Fruit fly (Drosophila melanogaster): Measurements from ENCODE around the gene mtSSB.

Gene mtSSB

DNA sequence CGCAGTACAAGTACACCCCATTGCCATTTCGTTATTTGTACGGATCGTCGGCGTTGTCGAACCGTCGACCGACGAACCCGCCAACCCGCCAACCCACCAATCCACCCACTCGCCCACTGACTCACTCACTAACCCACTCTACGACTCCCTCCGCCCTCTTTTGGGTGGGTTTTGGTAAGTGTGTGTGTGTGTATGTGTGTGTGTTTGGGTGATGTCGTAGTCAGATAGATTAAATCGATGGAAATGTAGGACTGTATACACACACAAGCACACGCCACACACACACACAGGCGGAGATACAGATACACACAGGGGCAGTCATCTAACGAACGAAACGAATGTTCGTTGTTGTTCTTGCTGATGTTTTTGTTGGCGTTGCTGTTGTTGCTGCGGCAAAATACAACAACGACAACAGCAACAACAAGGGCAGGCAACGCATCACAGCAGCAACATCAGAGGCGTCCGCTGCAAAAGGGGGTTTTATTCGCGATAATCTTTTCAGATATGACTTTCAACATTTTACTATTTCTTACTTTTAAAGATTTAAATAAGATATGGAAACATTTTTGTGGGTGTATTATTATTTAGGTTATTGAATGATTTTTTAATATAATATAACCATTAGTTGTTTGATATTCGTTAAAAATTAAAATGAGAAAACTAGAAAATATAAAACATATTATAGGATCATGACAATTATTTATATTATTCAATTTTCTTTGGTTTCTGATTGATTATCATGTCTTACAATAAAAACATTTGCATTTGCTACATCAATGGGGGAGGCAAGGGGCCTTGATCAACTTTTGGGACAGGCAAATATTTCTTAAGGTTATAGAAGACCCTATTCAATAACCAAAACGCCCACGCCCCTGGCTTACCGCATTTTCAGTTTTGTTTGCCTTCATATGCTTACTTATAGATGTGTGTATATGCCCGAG lies 16.6 kb upstream of the mtSSB start (continued):
- peak; percentile 83 for TF ChIP-seq dsx (GFP tag; optimal IDR thresholded peaks at IDR 0.05; ENCODE audit: poor library complexity, severe bottlenecking)
- peak; percentile 70 for TF ChIP-seq Met (GFP tag; optimal IDR thresholded peaks at IDR 0.05)
- TF ChIP-seq Sox14 (GFP tag; optimal IDR thresholded peaks at IDR 0.05), result peak; percentile 66
- TF ChIP-seq CG11902 (GFP tag; optimal IDR thresholded peaks at IDR 0.05), result peak; percentile 78
- TF ChIP-seq CG8319 (GFP tag; optimal IDR thresholded peaks at IDR 0.05), result peak; percentile 58
- TF ChIP-seq fd59A (GFP tag; optimal IDR thresholded peaks at IDR 0.05), result peak; percentile 76
- peak; percentile 81 for TF ChIP-seq OdsH (GFP tag; optimal IDR thresholded peaks at IDR 0.05)
- TF ChIP-seq Ets21C (GFP tag; optimal IDR thresholded peaks at IDR 0.05), result peak; percentile 7
- peak; percentile 40 for TF ChIP-seq Sox102F (GFP tag; optimal IDR thresholded peaks at IDR 0.05)
- TF ChIP-seq Ets96B (tag; optimal IDR thresholded peaks at IDR 0.05), result peak; percentile 84
- TF ChIP-seq topi (GFP tag; optimal IDR thresholded peaks at IDR 0.05), result peak; percentile 67
- peak; percentile 91 for TF ChIP-seq CG6808 (GFP tag; optimal IDR thresholded peaks at IDR 0.05)
- peak; percentile 94 for TF ChIP-seq Eip78C (GFP tag)
- TF ChIP-seq vri (GFP tag; optimal IDR thresholded peaks at IDR 0.05), result no peak
- TF ChIP-seq Hr39 (GFP tag; optimal IDR thresholded peaks at IDR 0.05), result peak; percentile 37
- peak; percentile 61 for TF ChIP-seq CG10669 (GFP tag; optimal IDR thresholded peaks at IDR 0.05)
- TF ChIP-seq ss (GFP tag; optimal IDR thresholded peaks at IDR 0.05), result peak; percentile 81 to 89
- peak; percentile 82 for TF ChIP-seq CG6792 (GFP tag; optimal IDR thresholded peaks at IDR 0.05)
- TF ChIP-seq CG6276 (GFP tag; optimal IDR thresholded peaks at IDR 0.05), result peak; percentile 97

DNA sequence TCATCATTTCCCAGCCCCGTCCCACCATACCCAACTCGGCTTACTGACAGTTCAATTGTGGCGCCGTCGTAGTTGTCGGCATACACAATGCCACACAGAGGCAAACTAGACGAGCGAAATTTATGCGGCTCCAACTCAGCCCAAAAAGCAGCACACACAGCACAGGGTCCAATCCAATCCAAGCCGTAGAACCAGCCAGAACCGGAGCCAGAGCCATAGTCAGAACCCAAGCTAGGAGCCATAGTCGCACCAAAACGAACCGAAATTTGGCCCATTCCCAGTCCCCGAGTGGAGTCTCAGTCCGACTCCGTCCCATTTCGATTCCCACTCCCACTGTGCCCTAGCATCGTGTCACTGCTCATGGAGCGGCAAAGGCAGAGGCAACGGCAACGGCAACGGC lies 15.8 kb upstream of the mtSSB start:
- TF ChIP-seq CG3919 (GFP tag; optimal IDR thresholded peaks at IDR 0.05), result no peak
- TF ChIP-seq Smox (GFP tag; optimal IDR thresholded peaks at IDR 0.05), result no peak
- TF ChIP-seq CG6163 (GFP tag; IDR thresholded peaks at IDR 0.05), result no peak
- TF ChIP-seq Eip75B (GFP tag; optimal IDR thresholded peaks at IDR 0.05), result no peak
- no peak for TF ChIP-seq Eip93F (GFP tag; optimal IDR thresholded peaks at IDR 0.05)
- no peak for TF ChIP-seq acj6 (GFP tag; optimal IDR thresholded peaks at IDR 0.05)
- TF ChIP-seq Sox14 (GFP tag; optimal IDR thresholded peaks at IDR 0.05), result no peak
- no peak for TF ChIP-seq dac (GFP tag; optimal IDR thresholded peaks at IDR 0.05)
- no peak for TF ChIP-seq Ets21C (GFP tag; optimal IDR thresholded peaks at IDR 0.05)
- no peak for TF ChIP-seq CG8119 (GFP tag; IDR thresholded peaks at IDR 0.05)
- TF ChIP-seq CG10669 (GFP tag; optimal IDR thresholded peaks at IDR 0.05), result no peak
- no peak for TF ChIP-seq CG6792 (GFP tag; optimal IDR thresholded peaks at IDR 0.05)

DNA sequence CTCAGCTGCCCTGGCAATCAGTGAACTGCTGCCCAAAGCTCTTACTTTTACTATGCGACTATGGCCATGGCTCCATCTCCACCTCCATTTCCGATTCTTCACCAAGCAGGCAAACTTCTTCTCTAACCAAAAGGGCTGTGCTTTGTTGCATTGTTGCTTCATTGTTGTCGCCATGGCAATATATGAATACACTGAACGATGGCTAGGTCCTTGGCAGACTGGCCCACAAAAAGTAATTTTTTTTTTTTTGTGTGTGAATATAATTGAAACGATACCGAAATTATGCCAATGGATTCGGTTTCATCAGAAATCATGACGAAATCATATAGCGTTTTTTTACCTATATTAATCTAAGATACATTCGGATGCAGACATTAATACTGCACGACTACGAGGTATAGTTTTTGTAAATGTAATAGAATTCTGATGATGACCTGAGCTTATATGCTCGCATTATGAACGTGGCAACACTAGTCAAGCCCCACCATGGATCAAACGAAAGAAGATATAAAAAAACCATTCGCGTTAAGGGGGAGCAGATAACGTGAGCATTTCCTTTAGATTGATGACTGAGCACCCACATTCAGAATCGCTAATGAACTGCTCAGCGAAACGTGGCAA lies 15.1 kb upstream of the mtSSB start:
- TF ChIP-seq Eip78C (GFP tag), result peak; percentile 67
- no peak for TF ChIP-seq Ets21C (GFP tag; optimal IDR thresholded peaks at IDR 0.05)
- peak; percentile 67 for TF ChIP-seq svp (GFP tag)
- TF ChIP-seq CG15336 (GFP tag; IDR thresholded peaks at IDR 0.05), result peak; percentile 8; the same call in 1 of the 2 replicates
- no peak for TF ChIP-seq net (GFP tag; optimal IDR thresholded peaks at IDR 0.05)
- TF ChIP-seq fd85E (GFP tag; optimal IDR thresholded peaks at IDR 0.05), result no peak
- peak; percentile 29 for TF ChIP-seq CG32006 (GFP tag; optimal IDR thresholded peaks at IDR 0.05)

DNA sequence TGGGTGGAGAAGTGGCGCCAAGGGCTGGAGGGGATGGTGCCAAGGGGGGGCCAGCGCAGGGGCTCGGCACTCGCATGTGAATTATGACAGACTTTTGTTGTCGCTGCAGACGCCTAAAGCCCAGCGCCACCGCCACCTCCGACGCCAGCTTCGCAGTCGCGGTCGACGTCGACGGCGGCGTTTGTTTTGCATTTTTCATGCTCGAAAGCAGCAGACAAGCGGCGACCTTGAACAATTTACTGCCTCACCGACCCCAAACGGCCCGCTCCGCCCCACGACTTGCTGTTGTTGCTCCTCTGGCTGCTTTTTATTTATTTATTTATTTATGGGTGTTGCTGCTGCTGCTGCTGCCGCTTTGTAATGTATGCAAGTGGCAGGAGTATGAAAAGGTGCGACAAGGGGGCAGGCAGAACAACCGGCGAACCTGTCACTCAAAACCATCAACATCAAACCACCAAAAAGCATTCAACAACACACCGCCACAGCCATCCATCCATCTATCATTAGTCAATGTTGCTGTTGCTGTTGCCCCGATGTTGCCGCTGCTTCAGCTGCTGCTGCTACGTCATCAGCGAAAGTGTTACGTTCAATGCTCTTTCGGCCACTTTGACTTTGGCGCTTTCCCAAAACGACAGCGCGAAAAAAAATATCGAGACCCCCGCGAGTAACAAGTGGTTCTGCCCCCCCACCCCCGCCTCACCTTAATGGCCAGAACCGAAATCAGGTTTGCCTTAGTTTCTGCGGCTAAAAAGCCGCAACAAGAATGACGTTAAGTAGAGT lies 13.4 kb upstream of the mtSSB start:
- no peak for TF ChIP-seq CG6808 (GFP tag; optimal IDR thresholded peaks at IDR 0.05)
- peak; percentile 89 for TF ChIP-seq Blimp-1 (GFP tag; optimal IDR thresholded peaks at IDR 0.05)
- TF ChIP-seq CG1621 (tag; optimal IDR thresholded peaks at IDR 0.05), result no peak
- TF ChIP-seq salr (GFP tag; optimal IDR thresholded peaks at IDR 0.05), result peak; percentile 5 to 7
- no peak for TF ChIP-seq dsx (GFP tag; optimal IDR thresholded peaks at IDR 0.05; ENCODE audit: poor library complexity, severe bottlenecking)
- TF ChIP-seq CG3919 (GFP tag; optimal IDR thresholded peaks at IDR 0.05), result no peak
- TF ChIP-seq Sox14 (GFP tag; optimal IDR thresholded peaks at IDR 0.05), result no peak
- no peak for TF ChIP-seq Hr38 (GFP tag; optimal IDR thresholded peaks at IDR 0.05)
- TF ChIP-seq CG8119 (GFP tag; IDR thresholded peaks at IDR 0.05), result no peak
- no peak for TF ChIP-seq CG6792 (GFP tag; optimal IDR thresholded peaks at IDR 0.05)
- TF ChIP-seq Ets21C (GFP tag; optimal IDR thresholded peaks at IDR 0.05), result no peak
- no peak for TF ChIP-seq pdm3 (GFP tag; optimal IDR thresholded peaks at IDR 0.05)
- peak; percentile 17 for TF ChIP-seq Eip78C (GFP tag)
- TF ChIP-seq eg (GFP tag; IDR thresholded peaks at IDR 0.05), result 0 out of 3 replicates have a peak, but pooled peaks have one; percentile 10
- TF ChIP-seq CG6163 (GFP tag; IDR thresholded peaks at IDR 0.05), result no peak
